Worm (Caenorhabditis elegans): Measurements from ENCODE around the gene B0035.22.

DNA sequence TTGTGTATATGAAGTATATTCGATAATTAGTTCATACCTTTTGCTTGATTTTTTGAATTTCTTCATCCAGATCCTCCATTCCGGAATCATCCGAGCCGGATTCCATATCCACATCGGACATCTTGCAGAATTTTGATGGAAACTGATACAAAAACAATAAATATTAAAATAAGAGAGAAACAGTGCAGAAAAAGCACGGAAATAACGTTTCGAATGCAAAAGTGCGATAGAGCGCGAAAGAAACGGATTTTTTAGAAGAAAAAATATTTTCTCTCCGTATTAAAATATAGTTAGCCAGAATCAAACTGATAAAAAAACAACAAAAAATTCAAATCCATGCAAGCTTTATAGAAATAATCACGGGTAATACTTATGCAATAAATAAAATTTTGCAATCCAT lies 17.8 kb downstream of the B0035.22 start, which contains the start of gene sart-3:
- TF ChIP-seq aly-2 (tag; optimal IDR thresholded peaks at IDR 0.05) (no peak), skn-1 (tag; optimal IDR thresholded peaks at IDR 0.05) (no peak), nhr-25 (tag; optimal IDR thresholded peaks at IDR 0.05) (no peak)
